Fruit fly (Drosophila melanogaster): ENCODE measurements around the gene RnrL.

Gene RnrL

dm6 chr2L:10375464-10376236, 47.9 kb upstream of the RnrL start, which contains the start of the genes CG33303 and dpr19 (continued):
- TF ChIP-seq CG1832 (GFP tag; optimal IDR thresholded peaks at IDR 0.05), result no peak
- TF ChIP-seq tgo (GFP tag; IDR thresholded peaks at IDR 0.05), result peak; percentile 66; the same call in 2 of the 3 replicates
- TF ChIP-seq nerfin-2 (GFP tag; IDR thresholded peaks at IDR 0.05; ENCODE audit: partially characterized antibody), result no peak
- TF ChIP-seq CkIIα-i1 (GFP tag; IDR thresholded peaks at IDR 0.05), result no peak
- no peak for TF ChIP-seq sna (GFP tag; IDR thresholded peaks at IDR 0.05; ENCODE audit: partially characterized antibody)
- TF ChIP-seq Awh (GFP tag; IDR thresholded peaks at IDR 0.05), result peak; percentile 73
- TF ChIP-seq CG32772 (GFP tag; IDR thresholded peaks at IDR 0.05), result peak; percentile 47
- no peak for TF ChIP-seq Mes4 (GFP tag; optimal IDR thresholded peaks at IDR 0.05)
- TF ChIP-seq CG17186 (GFP tag; optimal IDR thresholded peaks at IDR 0.05), result no peak
- peak; percentile 78 for TF ChIP-seq gfzf (GFP tag; optimal IDR thresholded peaks at IDR 0.05)
- TF ChIP-seq sc (optimal IDR thresholded peaks at IDR 0.05), result no peak
- peak; percentile 33 for TF ChIP-seq sc (GFP tag; optimal IDR thresholded peaks at IDR 0.05)
- no peak for TF ChIP-seq inv (GFP tag; IDR thresholded peaks at IDR 0.05; ENCODE audit: partially characterized antibody)
- no peak for TF ChIP-seq jing (GFP tag; optimal IDR thresholded peaks at IDR 0.05)
- TF ChIP-seq ro (GFP tag; IDR thresholded peaks at IDR 0.05), result no peak
- TF ChIP-seq ham (GFP tag; IDR thresholded peaks at IDR 0.05), result no peak
- no peak for TF ChIP-seq NFAT (GFP tag; IDR thresholded peaks at IDR 0.05)
- TF ChIP-seq CG4707 (GFP tag; optimal IDR thresholded peaks at IDR 0.05), result no peak
- no peak for TF ChIP-seq gt (GFP tag; IDR thresholded peaks at IDR 0.05)
- no peak for TF ChIP-seq Mrtf (GFP tag; IDR thresholded peaks at IDR 0.05)
- peak; percentile 79 for TF ChIP-seq sug (tag; optimal IDR thresholded peaks at IDR 0.05)
- TF ChIP-seq nom (GFP tag; optimal IDR thresholded peaks at IDR 0.05), result peak; percentile 32
- TF ChIP-seq h (optimal IDR thresholded peaks at IDR 0.05), result no peak
- TF ChIP-seq unpg (GFP tag; optimal IDR thresholded peaks at IDR 0.05), result peak; percentile 86
- TF ChIP-seq chm (GFP tag; IDR thresholded peaks at IDR 0.05), result no peak; the same call in 1 of the 2 replicates
- no peak for TF ChIP-seq NK7.1 (GFP tag; optimal IDR thresholded peaks at IDR 0.05)
- no peak for TF ChIP-seq eyg (GFP tag; optimal IDR thresholded peaks at IDR 0.05)
- peak; percentile 92 for TF ChIP-seq gem (tag; optimal IDR thresholded peaks at IDR 0.05)
- TF ChIP-seq CG2889 (GFP tag; IDR thresholded peaks at IDR 0.05), result no peak
- TF ChIP-seq exex (tag; optimal IDR thresholded peaks at IDR 0.05), result no peak
- peak; percentile 68 for TF ChIP-seq CG18619 (GFP tag; optimal IDR thresholded peaks at IDR 0.05)
- TF ChIP-seq gcm (GFP tag; optimal IDR thresholded peaks at IDR 0.05), result peak; percentile 83
- TF ChIP-seq Doc3 (GFP tag; IDR thresholded peaks at IDR 0.05; ENCODE audit: partially characterized antibody), result no peak
- TF ChIP-seq Abd-B (GFP tag; optimal IDR thresholded peaks at IDR 0.05), result no peak
- no peak for TF ChIP-seq Myb (GFP tag; optimal IDR thresholded peaks at IDR 0.05)
- peak; percentile 38 for TF ChIP-seq CG12942 (GFP tag; optimal IDR thresholded peaks at IDR 0.05)
- peak; percentile 75 for TF ChIP-seq slbo (GFP tag; IDR thresholded peaks at IDR 0.05)
- TF ChIP-seq Neu2 (GFP tag; optimal IDR thresholded peaks at IDR 0.05; ENCODE audit: borderline replicate concordance), result no peak
- TF ChIP-seq fd3F (GFP tag; optimal IDR thresholded peaks at IDR 0.05), result peak; percentile 58
- TF ChIP-seq Lhr (GFP tag; optimal IDR thresholded peaks at IDR 0.05), result peak; percentile 55
- TF ChIP-seq twi (tag; optimal IDR thresholded peaks at IDR 0.05), result peak; percentile 71
- TF ChIP-seq CG8924 (tag; optimal IDR thresholded peaks at IDR 0.05), result peak; percentile 90
- TF ChIP-seq ash1 (GFP tag; optimal IDR thresholded peaks at IDR 0.05), result no peak
- TF ChIP-seq oc (tag; optimal IDR thresholded peaks at IDR 0.05), result no peak
- peak; percentile 41; the same call in 2 of the 3 replicates for TF ChIP-seq croc (GFP tag; conservative IDR thresholded peaks at IDR 0.05)
- TF ChIP-seq ac (GFP tag; optimal IDR thresholded peaks at IDR 0.05), result no peak
- no peak for TF ChIP-seq CG43689 (GFP tag; IDR thresholded peaks at IDR 0.05)
- peak; percentile 54 for TF ChIP-seq tin (GFP tag; optimal IDR thresholded peaks at IDR 0.05)
- peak; percentile 83 for TF ChIP-seq CoRest (tag; optimal IDR thresholded peaks at IDR 0.05)
- TF ChIP-seq aop (GFP tag; IDR thresholded peaks at IDR 0.05), result no peak

Measured in whole organism, embryonic.